Fruit fly (Drosophila melanogaster) whole organism, adult: ENCODE results near the gene CG18748.
A peak's percentile ranks its signal among the peaks of the same experiment; 100 is the strongest.

ENCODE experiments used
- CG11617 ChIP-seq: fragments of 200-800 bp; sonication (Bioruptor generic); optimal IDR thresholded peaks from 2 replicates; lab custom pipeline; 2017; ENCODE audit warnings: mild to moderate bottlenecking, missing biosample characterization, missing genetic modification reagents, missing genetic modification characterization
- CG12768 ChIP-seq: fragments of 200-800 bp; sonication (Bioruptor generic); optimal IDR thresholded peaks from 2 replicates; lab custom pipeline; 2017; ENCODE audit warnings: missing biosample characterization, missing genetic modification characterization, mild to moderate bottlenecking, moderate library complexity, missing genetic modification reagents
- CG14711 ChIP-seq: fragments of 200-800 bp; sonication (Bioruptor generic); optimal IDR thresholded peaks from 2 replicates; lab custom pipeline; 2018; ENCODE audit warnings: missing biosample characterization, mild to moderate bottlenecking, missing genetic modification characterization, moderate library complexity
- CG1620 ChIP-seq: fragments of 200-800 bp; sonication (Bioruptor generic); optimal IDR thresholded peaks from 2 replicates; lab custom pipeline; 2016; ENCODE audit warnings: missing biosample characterization, missing genetic modification characterization
- CG33017 ChIP-seq: fragments of 200-800 bp; sonication (Bioruptor generic); optimal IDR thresholded peaks from 2 replicates; lab custom pipeline; 2018; ENCODE audit warnings: missing biosample characterization, mild to moderate bottlenecking, missing genetic modification characterization, moderate library complexity
- CG5204 ChIP-seq: fragments of 200-800 bp; sonication (Bioruptor generic); optimal IDR thresholded peaks from 2 replicates; lab custom pipeline; 2016; ENCODE audit warnings: missing biosample characterization, missing genetic modification characterization
- CG7045 ChIP-seq: fragments of 200-800 bp; sonication (Bioruptor generic); optimal IDR thresholded peaks from 2 replicates; lab custom pipeline; 2017; ENCODE audit warnings: missing biosample characterization, mild to moderate bottlenecking, missing genetic modification characterization
- CG7101 ChIP-seq: fragments of 200-800 bp; sonication (Bioruptor generic); optimal IDR thresholded peaks from 2 replicates; lab custom pipeline; 2018; ENCODE audit warnings: missing biosample characterization, mild to moderate bottlenecking, missing genetic modification characterization, moderate library complexity
- Clk ChIP-seq: fragments of 200-800 bp; sonication (Bioruptor generic); optimal IDR thresholded peaks from 2 replicates; lab custom pipeline; 2017; ENCODE audit warnings: missing biosample characterization, missing genetic modification characterization
- Crg-1 ChIP-seq: fragments of 200-800 bp; sonication (Bioruptor generic); optimal IDR thresholded peaks from 2 replicates; lab custom pipeline; 2016; ENCODE audit warnings: missing biosample characterization, missing genetic modification characterization
- Hr96 ChIP-seq: fragments of 200-800 bp; sonication (Bioruptor generic); optimal IDR thresholded peaks from 2 replicates; lab custom pipeline; 2016; ENCODE audit warnings: missing biosample characterization, missing genetic modification characterization
- Mnt ChIP-seq: fragments of 200-800 bp; sonication (Bioruptor generic); optimal IDR thresholded peaks from 2 replicates; lab custom pipeline; 2016; ENCODE audit warnings: missing biosample characterization, mild to moderate bottlenecking, missing genetic modification characterization
- bab1 ChIP-seq: fragments of 200-800 bp; sonication (Bioruptor generic); optimal IDR thresholded peaks from 3 replicates; lab custom pipeline; 2019; ENCODE audit warnings: missing biosample characterization, mild to moderate bottlenecking, missing genetic modification characterization, moderate library complexity
- cic ChIP-seq: fragments of 200-800 bp; sonication (Bioruptor generic); optimal IDR thresholded peaks from 2 replicates; lab custom pipeline; 2017; ENCODE audit warnings: missing biosample characterization, mild to moderate bottlenecking, missing genetic modification characterization, moderate library complexity
- cnc ChIP-seq, 2 experiments: fragments of >200 bp; optimal IDR thresholded peaks; 2 replicates each; lab custom pipeline; 2017
- kay ChIP-seq: fragments of 200-800 bp; sonication (Bioruptor generic); peaks from one replicate; lab custom pipeline; 2016; ENCODE audit warnings: missing biosample characterization, missing genetic modification characterization, borderline replicate concordance
- ovo ChIP-seq: fragments of 200-800 bp; sonication (Bioruptor generic); optimal IDR thresholded peaks from 2 replicates; lab custom pipeline; 2016; ENCODE audit warnings: missing biosample characterization, missing genetic modification characterization
- pad ChIP-seq: fragments of 200-800 bp; sonication (Bioruptor generic); optimal IDR thresholded peaks from 3 replicates; lab custom pipeline; 2017; ENCODE audit warnings: missing biosample characterization, missing genetic modification characterization, mild to moderate bottlenecking, moderate library complexity, missing genetic modification reagents
- tj ChIP-seq: fragments of 200-800 bp; sonication (Bioruptor generic); optimal IDR thresholded peaks from 3 replicates; lab custom pipeline; 2017; ENCODE audit warnings: missing biosample characterization, mild to moderate bottlenecking, missing genetic modification characterization, moderate library complexity
- toe ChIP-seq: fragments of 200-800 bp; sonication (Bioruptor generic); optimal IDR thresholded peaks from 2 replicates; lab custom pipeline; 2016; ENCODE audit warnings: missing biosample characterization, missing genetic modification characterization

CG18748 gene

dm6 chr3R:7790583-7791034 is 2.9 kb upstream of the CG18748 start, which contains the start of gene CG10086:
CG10086 (plus strand) TSS chr3R:7790633.
- peak; percentile 48 for TF ChIP-seq cic (GFP tag; lab: Kevin White, UChicago)
- TF ChIP-seq toe (GFP tag; lab: Kevin White, UChicago) = no peak
- TF ChIP-seq CG14711 (tag; lab: Kevin White, UChicago) = no peak
- TF ChIP-seq cnc (optimal IDR thresholded peaks at IDR 0.05; lab: Kevin White, UChicago) = no peak
- TF ChIP-seq CG11617 = no peak
- TF ChIP-seq Mnt (GFP tag; lab: Kevin White, UChicago) = peak; percentile 68
- TF ChIP-seq CG7101 = no peak
- TF ChIP-seq CG1620 (GFP tag; lab: Kevin White, UChicago) = no peak
- TF ChIP-seq ovo = no peak
- no peak for TF ChIP-seq CG12768 (GFP tag; lab: Kevin White, UChicago)
- TF ChIP-seq bab1 (GFP tag; lab: Kevin White, UChicago) = no peak
- TF ChIP-seq kay (GFP tag; lab: Kevin White, UChicago) = no peak
- TF ChIP-seq tj = no peak
- TF ChIP-seq pad = peak; percentile 17
- TF ChIP-seq Crg-1 (GFP tag; lab: Kevin White, UChicago) = no peak
- TF ChIP-seq Clk (GFP tag; lab: Kevin White, UChicago) = no peak
- peak; percentile 16 for TF ChIP-seq CG33017 (tag; lab: Kevin White, UChicago)
- TF ChIP-seq Hr96 (GFP tag; lab: Kevin White, UChicago) = peak; percentile 21
- TF ChIP-seq CG5204 (GFP tag; lab: Kevin White, UChicago) = peak; percentile 13
- no peak for TF ChIP-seq CG7045 (GFP tag; lab: Kevin White, UChicago)

DNA sequence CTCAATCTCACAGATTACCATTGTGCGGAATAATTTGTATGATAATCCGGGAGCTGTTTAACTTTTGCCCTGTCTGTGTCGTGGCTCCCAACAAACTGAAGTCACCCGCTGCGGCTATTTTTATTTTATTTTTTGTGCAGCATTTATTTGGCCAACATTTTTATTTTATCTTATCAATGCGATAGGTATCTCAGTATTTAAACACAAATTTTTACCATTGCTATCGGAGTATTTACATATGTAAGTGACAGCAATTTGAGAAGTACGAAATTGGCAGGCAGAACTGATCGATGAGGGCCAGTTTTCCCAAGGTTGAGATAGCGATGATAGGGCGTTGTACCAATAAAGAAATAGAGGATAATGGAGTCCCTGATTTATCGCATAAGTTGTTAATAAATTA is 2.4 kb upstream of the CG18748 start, which contains the start of gene CG18746:
CG18746 (minus strand) TSS at position 101 of the 400 bp plus-strand sequence.
- no peak for TF ChIP-seq tj
- TF ChIP-seq CG14711 (tag; lab: Kevin White, UChicago) = no peak
- no peak for TF ChIP-seq Hr96 (GFP tag; lab: Kevin White, UChicago)
- no peak for TF ChIP-seq CG11617
- no peak for TF ChIP-seq CG7101
- no peak for TF ChIP-seq CG1620 (GFP tag; lab: Kevin White, UChicago)
- TF ChIP-seq Crg-1 (GFP tag; lab: Kevin White, UChicago) = no peak
- TF ChIP-seq CG12768 (GFP tag; lab: Kevin White, UChicago) = no peak
- no peak for TF ChIP-seq ovo
- TF ChIP-seq cnc (optimal IDR thresholded peaks at IDR 0.05; lab: Kevin White, UChicago) = no peak
- TF ChIP-seq bab1 (GFP tag; lab: Kevin White, UChicago) = no peak
- no peak for TF ChIP-seq CG7045 (GFP tag; lab: Kevin White, UChicago)
- TF ChIP-seq kay (GFP tag; lab: Kevin White, UChicago) = no peak
- TF ChIP-seq cic (GFP tag; lab: Kevin White, UChicago) = no peak
- TF ChIP-seq Mnt (GFP tag; lab: Kevin White, UChicago) = no peak
- no peak for TF ChIP-seq pad
- TF ChIP-seq Clk (GFP tag; lab: Kevin White, UChicago) = no peak
- no peak for TF ChIP-seq CG33017 (tag; lab: Kevin White, UChicago)

dm6 chr3R:7785784-7786183 is 1.9 kb downstream of the CG18748 start, which contains the start of gene CG18745:
CG18745 (minus strand) TSS chr3R:7786119.
- peak; percentile 46 for TF ChIP-seq cic (GFP tag; lab: Kevin White, UChicago)
- no peak for TF ChIP-seq ovo
- TF ChIP-seq kay (GFP tag; lab: Kevin White, UChicago) = peak; percentile 51
- peak; percentile 59 for TF ChIP-seq Mnt (GFP tag; lab: Kevin White, UChicago)

dm6 chr3R:7782933-7783686 is 4.6 kb downstream of the CG18748 start, which contains the start of gene CG18747:
CG18747 (minus strand) TSS chr3R:7783446.
- TF ChIP-seq CG5204 (GFP tag; lab: Kevin White, UChicago) (no peak), CG7045 (GFP tag; lab: Kevin White, UChicago) (no peak), Clk (GFP tag; lab: Kevin White, UChicago) (no peak), toe (GFP tag; lab: Kevin White, UChicago) (no peak), ovo (no peak), tj (no peak), CG7101 (no peak), CG1620 (GFP tag; lab: Kevin White, UChicago) (no peak), Hr96 (GFP tag; lab: Kevin White, UChicago) (no peak), CG12768 (GFP tag; lab: Kevin White, UChicago) (peak; percentile 14), CG33017 (tag; lab: Kevin White, UChicago) (no peak), kay (GFP tag; lab: Kevin White, UChicago) (peak; percentile 87), cic (GFP tag; lab: Kevin White, UChicago) (no peak), pad (no peak), Mnt (GFP tag; lab: Kevin White, UChicago) (peak; percentile 46), Crg-1 (GFP tag; lab: Kevin White, UChicago) (no peak), CG14711 (tag; lab: Kevin White, UChicago) (no peak), bab1 (GFP tag; lab: Kevin White, UChicago) (no peak), CG11617 (no peak)

dm6 chr3R:7779620-7780019 is 8.1 kb downstream of the CG18748 start:
- no peak for TF ChIP-seq Clk (GFP tag; lab: Kevin White, UChicago)
- no peak for TF ChIP-seq Hr96 (GFP tag; lab: Kevin White, UChicago)
- no peak for TF ChIP-seq cic (GFP tag; lab: Kevin White, UChicago)

dm6 chr3R:7771656-7772055 is 16.1 kb downstream of the CG18748 start, which contains the start of gene CG11286:
CG11286 (minus strand) TSS chr3R:7771756.
- TF ChIP-seq Mnt (GFP tag; lab: Kevin White, UChicago) (no peak), CG5204 (GFP tag; lab: Kevin White, UChicago) (no peak), CG12768 (GFP tag; lab: Kevin White, UChicago) (no peak), CG33017 (tag; lab: Kevin White, UChicago) (no peak), CG14711 (tag; lab: Kevin White, UChicago) (no peak), CG7045 (GFP tag; lab: Kevin White, UChicago) (no peak), kay (GFP tag; lab: Kevin White, UChicago) (no peak), pad (no peak), cic (GFP tag; lab: Kevin White, UChicago) (no peak), Clk (GFP tag; lab: Kevin White, UChicago) (no peak), Hr96 (GFP tag; lab: Kevin White, UChicago) (no peak), CG11617 (no peak), tj (no peak), CG1620 (GFP tag; lab: Kevin White, UChicago) (no peak), toe (GFP tag; lab: Kevin White, UChicago) (no peak), Crg-1 (GFP tag; lab: Kevin White, UChicago) (no peak), CG7101 (no peak), bab1 (GFP tag; lab: Kevin White, UChicago) (no peak)
